Worm (Caenorhabditis elegans) whole organism, L1 larva: ENCODE results near the gene srlf-17.

Experiments
- alr-1 ChIP-seq: fragments of 200-800 bp; sonication (Bioruptor generic); optimal IDR thresholded peaks from 2 replicates; lab custom pipeline; 2018; ENCODE audit warnings: borderline replicate concordance, mild to moderate bottlenecking, missing genetic modification characterization, missing compliant biosample characterization
- dpl-1 ChIP-seq, 3 experiments: fragments of 150-350 bp in 2 of 3; sonication (generic microtip) in 1 of 3; optimal IDR thresholded peaks; 2 replicates each; lab custom pipeline; 2014 to 2017; ENCODE audit warnings: missing biosample characterization in 3 of 3, missing genetic modification characterization in 3 of 3, missing genetic modification reagents in 3 of 3
- fos-1 ChIP-seq: fragments of 150-350 bp; optimal IDR thresholded peaks from 2 replicates; lab custom pipeline; 2014; ENCODE audit warnings: missing biosample characterization, missing genetic modification characterization
- lin-13 ChIP-seq: fragments of 150-350 bp; optimal IDR thresholded peaks from 2 replicates; lab custom pipeline; 2014; ENCODE audit warnings: missing biosample characterization, missing genetic modification reagents, missing genetic modification characterization
- lin-39 ChIP-seq: fragments of 150-350 bp; optimal IDR thresholded peaks from 2 replicates; lab custom pipeline; 2014; ENCODE audit warnings: missing biosample characterization, missing genetic modification reagents, missing genetic modification characterization
- nhr-11 ChIP-seq: fragments of 150-350 bp; optimal IDR thresholded peaks from 2 replicates; lab custom pipeline; 2014; ENCODE audit warnings: missing biosample characterization, missing genetic modification characterization
- nhr-12 ChIP-seq: sonication (generic microtip); optimal IDR thresholded peaks from 2 replicates; lab custom pipeline; 2017; ENCODE audit warnings: missing biosample characterization, missing genetic modification characterization
- nhr-28 ChIP-seq: fragments of 150-350 bp; optimal IDR thresholded peaks from 2 replicates; lab custom pipeline; 2014; ENCODE audit warnings: missing biosample characterization, missing genetic modification characterization
- nhr-47 ChIP-seq: sonication (generic microtip); optimal IDR thresholded peaks from 2 replicates; lab custom pipeline; 2016; ENCODE audit warnings: mild to moderate bottlenecking, missing genetic modification characterization, moderate library complexity, missing compliant biosample characterization
- rnt-1 ChIP-seq: sonication (generic microtip); optimal IDR thresholded peaks from 2 replicates; lab custom pipeline; 2016; ENCODE audit warnings: mild to moderate bottlenecking, missing genetic modification characterization, moderate library complexity, missing compliant biosample characterization
- tbx-2 ChIP-seq: sonication (generic microtip); optimal IDR thresholded peaks from 2 replicates; lab custom pipeline; 2016; ENCODE audit warnings: missing genetic modification characterization, missing compliant biosample characterization
- unc-130 ChIP-seq: fragments of 150-350 bp; optimal IDR thresholded peaks from 2 replicates; lab custom pipeline; 2017; ENCODE audit warnings: missing biosample characterization, missing genetic modification characterization, inconsistent platforms

DNA sequence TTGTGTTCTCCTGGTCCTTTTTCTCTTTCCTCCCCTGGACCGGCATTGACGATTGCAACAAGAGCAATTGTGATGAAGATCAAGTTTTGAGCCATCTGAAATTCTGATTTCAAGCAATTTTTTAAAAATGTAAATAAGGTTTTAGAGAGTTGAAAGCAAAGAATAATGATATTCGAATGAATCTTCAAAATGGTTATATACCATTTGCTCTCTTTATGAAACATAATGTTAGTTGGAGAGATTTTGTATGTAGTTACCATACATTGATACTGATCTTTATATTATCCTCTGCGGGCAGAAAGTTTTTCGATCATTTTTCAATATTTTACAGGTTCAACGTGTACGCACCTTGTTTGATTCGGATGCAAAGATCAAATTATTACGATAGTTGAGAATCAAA is 3.2 kb upstream of the srlf-17 start, which contains the start of gene srlf-24:
- TF ChIP-seq rnt-1 (no peak), dpl-1 (GFP tag; optimal IDR thresholded peaks at IDR 0.05; lab: Kevin White, UChicago) (no peak), nhr-47 (tag; lab: Kevin White, UChicago) (no peak), unc-130 (tag; lab: Kevin White, UChicago) (no peak), nhr-12 (no peak), alr-1 (tag; lab: Kevin White, UChicago) (no peak), nhr-28 (tag; lab: Kevin White, UChicago) (no peak), lin-39 (tag; lab: Kevin White, UChicago) (no peak), fos-1 (tag; lab: Kevin White, UChicago) (no peak), nhr-11 (tag; lab: Kevin White, UChicago) (no peak), tbx-2 (tag; lab: Kevin White, UChicago) (no peak), lin-13 (GFP tag; lab: Kevin White, UChicago) (no peak)
